Worm (Caenorhabditis elegans) whole organism, young adult: ENCODE results near the gene Y37E11AL.12.
A peak's percentile ranks its signal among the peaks of the same experiment; 100 is the strongest.

Experiments
- B0336.3 ChIP-seq: fragments of 200-800 bp; sonication (Bioruptor generic); IDR thresholded peaks from 2 replicates; pipeline ENCODE4 v1.3.6; 2022; ENCODE audit warnings: missing genetic modification characterization, missing compliant biosample characterization
- C17E4.6 ChIP-seq: fragments of 200-800 bp; sonication (Bioruptor generic); IDR thresholded peaks from 2 replicates; pipeline ENCODE4 v1.3.6; 2022; ENCODE audit warnings: missing genetic modification reagents, missing genetic modification characterization, missing compliant biosample characterization
- F23B12.7 ChIP-seq: sonication (generic microtip); optimal IDR thresholded peaks from 2 replicates; lab custom pipeline; 2017; ENCODE audit warnings: missing genetic modification characterization, mild to moderate bottlenecking, missing compliant biosample characterization, antibody characterized with exemption, moderate library complexity; ENCODE audit not compliant: insufficient read depth
- F57C9.4 ChIP-seq: sonication (generic microtip); optimal IDR thresholded peaks from 2 replicates; lab custom pipeline; 2017; ENCODE audit warnings: mild to moderate bottlenecking, missing genetic modification characterization, missing compliant biosample characterization
- K11D2.4 ChIP-seq: fragments of 200-800 bp; sonication (Bioruptor generic); IDR thresholded peaks from 2 replicates; pipeline ENCODE4 v1.3.6; 2022; ENCODE audit warnings: missing genetic modification reagents, missing genetic modification characterization, missing compliant biosample characterization
- K12H6.12 ChIP-seq: fragments of 200-800 bp; sonication (Bioruptor generic); optimal IDR thresholded peaks from 2 replicates; lab custom pipeline; 2018; ENCODE audit warnings: mild to moderate bottlenecking, missing genetic modification characterization, missing compliant biosample characterization
- T07F8.4 ChIP-seq: sonication (generic microtip); optimal IDR thresholded peaks from 2 replicates; lab custom pipeline; 2016; ENCODE audit warnings: mild to moderate bottlenecking, missing genetic modification characterization, moderate library complexity, missing compliant biosample characterization
- Y53F4B.3 ChIP-seq: fragments of 200-800 bp; sonication (Bioruptor generic); IDR thresholded peaks from 2 replicates; pipeline ENCODE4 v1.3.6; 2022; ENCODE audit warnings: missing genetic modification reagents, missing genetic modification characterization, missing compliant biosample characterization
- Y95B8A.8 ChIP-seq: fragments of 200-800 bp; sonication (Bioruptor generic); IDR thresholded peaks from 2 replicates; pipeline ENCODE4 v1.3.6; 2022; ENCODE audit warnings: missing genetic modification reagents, missing genetic modification characterization, missing compliant biosample characterization
- ZK185.1 ChIP-seq: sonication (generic microtip); optimal IDR thresholded peaks from 2 replicates; lab custom pipeline; 2016; ENCODE audit warnings: mild to moderate bottlenecking, missing genetic modification characterization, missing compliant biosample characterization; ENCODE audit not compliant: poor library complexity, severe bottlenecking
- atf-7 ChIP-seq: sonication (generic microtip); optimal IDR thresholded peaks from 2 replicates; lab custom pipeline; 2017; ENCODE audit warnings: mild to moderate bottlenecking, missing genetic modification characterization, missing compliant biosample characterization
- athp-1 ChIP-seq: sonication (generic microtip); optimal IDR thresholded peaks from 2 replicates; lab custom pipeline; 2017; ENCODE audit warnings: mild to moderate bottlenecking, missing genetic modification characterization, missing compliant biosample characterization
- attf-5 ChIP-seq: fragments of 200-800 bp; sonication (Bioruptor generic); optimal IDR thresholded peaks from 2 replicates; lab custom pipeline; 2018; ENCODE audit warnings: mild to moderate bottlenecking, missing genetic modification characterization, missing compliant biosample characterization
- cebp-1 ChIP-seq, 2 experiments: fragments of 200-800 bp in 1 of 2; sonication (Bioruptor generic) in 1 of 2; sonication (generic microtip) in 1 of 2; IDR thresholded peaks in 1 of 2; optimal IDR thresholded peaks in 1 of 2; 2 replicates each; pipeline versions ENCODE4 v1.3.6 to Lab custom; 2017 to 2022; ENCODE audit warnings: missing compliant biosample characterization in 2 of 2, missing genetic modification characterization in 2 of 2, mild to moderate bottlenecking in 1 of 2, missing genetic modification reagents in 1 of 2, moderate library complexity in 1 of 2
- ceh-27 ChIP-seq: fragments of 200-800 bp; sonication (Bioruptor generic); optimal IDR thresholded peaks from 2 replicates; lab custom pipeline; 2018; ENCODE audit warnings: mild to moderate bottlenecking, missing genetic modification characterization, moderate library complexity, missing compliant biosample characterization
- ceh-91 ChIP-seq: fragments of 200-800 bp; sonication (Bioruptor generic); IDR thresholded peaks from 2 replicates; pipeline ENCODE4 v1.3.6; 2022; ENCODE audit warnings: missing genetic modification reagents, missing genetic modification characterization, missing compliant biosample characterization
- die-1 ChIP-seq: sonication (generic microtip); optimal IDR thresholded peaks from 2 replicates; lab custom pipeline; 2016; ENCODE audit warnings: missing genotype, mild to moderate bottlenecking, missing genetic modification characterization, missing compliant biosample characterization
- dox-1 ChIP-seq: fragments of 200-800 bp; sonication (Bioruptor generic); IDR thresholded peaks from 2 replicates; pipeline ENCODE4 v1.3.6; 2022; ENCODE audit warnings: missing genetic modification reagents, missing genetic modification characterization, missing compliant biosample characterization
- egrh-3 ChIP-seq: fragments of 200-800 bp; sonication (Bioruptor generic); IDR thresholded peaks from 2 replicates; pipeline ENCODE4 v1.3.6; 2022; ENCODE audit warnings: missing genetic modification reagents, missing genetic modification characterization, missing compliant biosample characterization
- ets-4 ChIP-seq: fragments of 200-800 bp; sonication (Bioruptor generic); optimal IDR thresholded peaks from 2 replicates; lab custom pipeline; 2018; ENCODE audit warnings: mild to moderate bottlenecking, missing genetic modification characterization, missing compliant biosample characterization
- gei-17 ChIP-seq: fragments of 200-800 bp; sonication (Bioruptor generic); optimal IDR thresholded peaks from 2 replicates; lab custom pipeline; 2018; ENCODE audit warnings: mild to moderate bottlenecking, missing genetic modification characterization, missing compliant biosample characterization
- hlh-12 ChIP-seq: sonication (generic microtip); optimal IDR thresholded peaks from 2 replicates; lab custom pipeline; 2016; ENCODE audit warnings: missing genetic modification characterization, missing compliant biosample characterization
- hmg-1.2 ChIP-seq: fragments of 200-800 bp; sonication (Bioruptor generic); IDR thresholded peaks from 2 replicates; pipeline ENCODE4 v1.3.6; 2022; ENCODE audit warnings: missing genetic modification reagents, missing genetic modification characterization, missing compliant biosample characterization
- hmg-20 ChIP-seq: fragments of 200-800 bp; sonication (Bioruptor generic); IDR thresholded peaks from 2 replicates; pipeline ENCODE4 v1.3.6; 2022; ENCODE audit warnings: missing genetic modification reagents, missing genetic modification characterization, missing compliant biosample characterization
- hsf-1 ChIP-seq: fragments of 200-800 bp; sonication (Bioruptor generic); IDR thresholded peaks from 2 replicates; pipeline ENCODE4 v1.3.6; 2022; ENCODE audit warnings: missing genetic modification reagents, missing genetic modification characterization, missing compliant biosample characterization
- lin-26 ChIP-seq: fragments of 200-800 bp; sonication (Bioruptor generic); IDR thresholded peaks from 2 replicates; pipeline ENCODE4 v1.3.6; 2022; ENCODE audit warnings: missing genetic modification reagents, missing genetic modification characterization, missing compliant biosample characterization
- lin-35 ChIP-seq, 3 experiments: fragments of 150-350 bp in 2 of 3; sonication (generic microtip) in 1 of 3; optimal IDR thresholded peaks; 2 replicates each; lab custom pipeline; 2014 to 2018; ENCODE audit warnings: missing biosample characterization in 3 of 3, missing genetic modification characterization in 3 of 3, missing genetic modification reagents in 3 of 3
- lin-40 ChIP-seq: sonication (generic microtip); optimal IDR thresholded peaks from 2 replicates; lab custom pipeline; 2016; ENCODE audit warnings: missing genetic modification characterization, mild to moderate bottlenecking, missing compliant biosample characterization, missing genotype, missing genetic modification reagents
- lin-54 ChIP-seq: fragments of 200-800 bp; sonication (Bioruptor generic); optimal IDR thresholded peaks from 2 replicates; lab custom pipeline; 2018; ENCODE audit warnings: mild to moderate bottlenecking, missing genetic modification characterization, missing compliant biosample characterization
- madf-10 ChIP-seq: sonication (generic microtip); optimal IDR thresholded peaks from 2 replicates; lab custom pipeline; 2016; ENCODE audit warnings: mild to moderate bottlenecking, missing genetic modification characterization, missing compliant biosample characterization
- madf-6 ChIP-seq: fragments of 200-800 bp; sonication (Bioruptor generic); IDR thresholded peaks from 2 replicates; pipeline ENCODE4 v1.3.6; 2022; ENCODE audit warnings: missing genetic modification reagents, missing genetic modification characterization, missing compliant biosample characterization
- mcd-1 ChIP-seq: fragments of 200-800 bp; sonication (Bioruptor generic); IDR thresholded peaks from 2 replicates; pipeline ENCODE4 v1.3.6; 2022; ENCODE audit warnings: missing genetic modification reagents, missing genetic modification characterization, missing compliant biosample characterization
- nfyb-1 ChIP-seq: fragments of 200-800 bp; sonication (Bioruptor generic); IDR thresholded peaks from 2 replicates; pipeline ENCODE4 v1.3.6; 2022; ENCODE audit warnings: missing genetic modification reagents, missing genetic modification characterization, missing compliant biosample characterization
- nhr-80 ChIP-seq: sonication (generic microtip); optimal IDR thresholded peaks from 2 replicates; lab custom pipeline; 2016; ENCODE audit warnings: missing genetic modification characterization, missing compliant biosample characterization
- pha-4 ChIP-seq: fragments of 150-350 bp; sonication (generic microtip); optimal IDR thresholded peaks from 2 replicates; lab custom pipeline; 2014; ENCODE audit warnings: missing biosample characterization, missing genetic modification reagents, missing genetic modification characterization
- rcor-1 ChIP-seq: fragments of 200-800 bp; sonication (Bioruptor generic); IDR thresholded peaks from 2 replicates; pipeline ENCODE4 v1.3.6; 2022; ENCODE audit warnings: missing genetic modification reagents, missing genetic modification characterization, missing compliant biosample characterization
- rec-8 ChIP-seq, 2 experiments: sonication (generic microtip); optimal IDR thresholded peaks; 2 replicates each; lab custom pipeline; 2016; ENCODE audit warnings: mild to moderate bottlenecking in 2 of 2, missing genetic modification characterization in 2 of 2, missing genetic modification reagents in 2 of 2, missing genotype in 2 of 2, missing biosample characterization in 1 of 2, missing compliant biosample characterization in 1 of 2, moderate library complexity in 1 of 2
- sea-2 ChIP-seq: fragments of 200-800 bp; sonication (Bioruptor generic); IDR thresholded peaks from 2 replicates; pipeline ENCODE4 v1.3.6; 2022; ENCODE audit warnings: missing genetic modification characterization, missing compliant biosample characterization
- snpc-1.1 ChIP-seq: sonication (generic microtip); optimal IDR thresholded peaks from 2 replicates; lab custom pipeline; 2017; ENCODE audit warnings: missing genetic modification characterization, mild to moderate bottlenecking, missing compliant biosample characterization, antibody characterized with exemption, moderate library complexity, missing genotype, missing genetic modification reagents; ENCODE audit not compliant: insufficient read depth
- snpc-4 ChIP-seq, 5 experiments: fragments of 150-350 bp in 1 of 5; sonication (generic microtip) in 4 of 5; optimal IDR thresholded peaks; 2 replicates each; lab custom pipeline; 2014 to 2018; ENCODE audit warnings: missing genetic modification characterization in 5 of 5, missing biosample characterization in 3 of 5, antibody characterized with exemption in 2 of 5, mild to moderate bottlenecking in 2 of 5, missing compliant biosample characterization in 2 of 5, missing genotype in 2 of 5, moderate library complexity in 2 of 5, missing genetic modification reagents in 1 of 5
- somi-1 ChIP-seq: fragments of 200-800 bp; sonication (Bioruptor generic); optimal IDR thresholded peaks from 2 replicates; lab custom pipeline; 2018; ENCODE audit warnings: mild to moderate bottlenecking, missing genetic modification characterization, missing compliant biosample characterization
- tbp1 ChIP-seq: fragments of 200-800 bp; sonication (Bioruptor generic); optimal IDR thresholded peaks from 2 replicates; lab custom pipeline; 2018; ENCODE audit warnings: mild to moderate bottlenecking, missing genetic modification characterization, missing compliant biosample characterization
- tlf-1 ChIP-seq: fragments of 200-800 bp; sonication (Bioruptor generic); optimal IDR thresholded peaks from 2 replicates; lab custom pipeline; 2018; ENCODE audit warnings: mild to moderate bottlenecking, missing genetic modification characterization, missing compliant biosample characterization
- zfh-2 ChIP-seq: fragments of 200-800 bp; sonication (Bioruptor generic); conservative IDR thresholded peaks from 2 replicates; pipeline ENCODE4 v1.3.6; 2022; ENCODE audit warnings: missing genetic modification reagents, missing genetic modification characterization, missing compliant biosample characterization
- ztf-22 ChIP-seq: fragments of 200-800 bp; sonication (Bioruptor generic); optimal IDR thresholded peaks from 2 replicates; lab custom pipeline; 2018; ENCODE audit warnings: mild to moderate bottlenecking, missing genetic modification characterization, moderate library complexity, missing compliant biosample characterization
- ztf-26 ChIP-seq: sonication (generic microtip); optimal IDR thresholded peaks from 2 replicates; lab custom pipeline; 2017; ENCODE audit warnings: missing genetic modification characterization, missing compliant biosample characterization

Y37E11AL.12 gene

DNA sequence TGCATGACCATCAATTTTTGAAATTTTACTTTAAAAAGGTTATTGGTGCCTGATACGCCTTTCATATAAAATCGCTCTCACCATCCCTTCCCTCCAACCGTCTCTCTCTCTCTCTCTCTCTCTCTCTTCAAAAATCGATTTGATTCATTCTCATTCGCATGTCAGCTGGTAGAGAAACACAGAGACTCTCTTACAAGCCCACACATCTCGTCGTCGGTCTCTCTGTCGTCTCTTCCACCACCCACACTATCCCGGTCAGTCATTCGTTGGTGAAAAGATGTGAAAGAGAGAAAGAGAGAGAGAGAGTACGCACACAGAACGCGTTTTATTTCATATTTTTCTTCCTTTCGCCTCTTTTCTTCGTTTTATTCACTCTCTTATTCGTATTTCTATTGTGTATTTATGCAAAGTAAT lies 40.6 kb upstream of the Y37E11AL.12 start:
- peak; percentile 71 for TF ChIP-seq zfh-2 (GFP tag; lab: Robert Waterston, UW)
- TF ChIP-seq attf-5 (GFP tag; lab: Kevin White, UChicago): peak; percentile 75
- TF ChIP-seq hmg-20 (GFP tag; lab: Robert Waterston, UW): 0 out of 2 replicates have a peak, but pooled peaks have one; percentile 24
- TF ChIP-seq nfyb-1 (GFP tag; lab: Robert Waterston, UW): peak; percentile 25; the same call in 1 of the 2 replicates
- TF ChIP-seq tbp1 (GFP tag; lab: Kevin White, UChicago): peak; percentile 20
- TF ChIP-seq hsf-1 (GFP tag; lab: Robert Waterston, UW): no peak
- no peak for TF ChIP-seq T07F8.4 (tag; lab: Kevin White, UChicago)
- no peak for TF ChIP-seq ZK185.1 (tag; lab: Kevin White, UChicago)
- no peak for TF ChIP-seq die-1
- TF ChIP-seq somi-1 (GFP tag; lab: Kevin White, UChicago): peak; percentile 72
- TF ChIP-seq snpc-4 (GFP tag; optimal IDR thresholded peaks at IDR 0.05; lab: Kevin White, UChicago): no peak
- peak in 2 of 4 experiments; percentile 31 to 75 for TF ChIP-seq snpc-4 (tag; optimal IDR thresholded peaks at IDR 0.05; lab: Kevin White, UChicago)
- no peak for TF ChIP-seq Y95B8A.8 (GFP tag; lab: Robert Waterston, UW)
- peak; percentile 17 for TF ChIP-seq F23B12.7 (tag; lab: Kevin White, UChicago)
- peak; percentile 39 for TF ChIP-seq gei-17 (GFP tag; lab: Kevin White, UChicago)
- peak; percentile 32 for TF ChIP-seq atf-7
- peak; percentile 28; the same call in 1 of the 2 replicates for TF ChIP-seq egrh-3
- TF ChIP-seq hmg-1.2 (GFP tag; lab: Robert Waterston, UW): peak; percentile 87
- TF ChIP-seq ztf-22 (GFP tag; lab: Kevin White, UChicago): peak; percentile 3
- no peak; the same call in 1 of the 2 replicates for TF ChIP-seq K11D2.4 (GFP tag; lab: Robert Waterston, UW)
- peak; percentile 48 for TF ChIP-seq rcor-1 (GFP tag; lab: Robert Waterston, UW)
- peak; percentile 78 for TF ChIP-seq ets-4 (GFP tag; lab: Kevin White, UChicago)
- TF ChIP-seq dox-1: peak; percentile 67; the same call in 1 of the 2 replicates
- no peak for TF ChIP-seq rec-8 (tag; optimal IDR thresholded peaks at IDR 0.05; lab: Kevin White, UChicago)
- TF ChIP-seq cebp-1 (GFP tag; IDR thresholded peaks at IDR 0.05; lab: Robert Waterston, UW): no peak
- TF ChIP-seq cebp-1 (tag; optimal IDR thresholded peaks at IDR 0.05; lab: Kevin White, UChicago): peak; percentile 79
- TF ChIP-seq madf-6 (GFP tag; lab: Robert Waterston, UW): no peak
- peak; percentile 28 for TF ChIP-seq lin-54 (GFP tag; lab: Kevin White, UChicago)
- TF ChIP-seq nhr-80 (tag; lab: Kevin White, UChicago): peak; percentile 48
- TF ChIP-seq ceh-27: peak; percentile 38
- peak; percentile 72 for TF ChIP-seq K12H6.12
- peak; percentile 20 for TF ChIP-seq ztf-26 (tag; lab: Kevin White, UChicago)
- peak in 1 of 3 experiments; percentile 49 for TF ChIP-seq lin-35 (GFP tag; optimal IDR thresholded peaks at IDR 0.05; lab: Kevin White, UChicago)
- peak; percentile 18 for TF ChIP-seq athp-1 (tag; lab: Kevin White, UChicago)
- no peak for TF ChIP-seq sea-2
- TF ChIP-seq lin-26 (GFP tag; lab: Robert Waterston, UW): peak; percentile 70
- no peak for TF ChIP-seq hlh-12
- TF ChIP-seq pha-4 (tag; lab: Kevin White, UChicago): peak; percentile 9
- TF ChIP-seq B0336.3 (GFP tag; lab: Robert Waterston, UW): peak; percentile 69; the same call in 1 of the 2 replicates
- peak; percentile 67 for TF ChIP-seq mcd-1 (GFP tag; lab: Robert Waterston, UW)
- TF ChIP-seq ceh-91 (GFP tag; lab: Robert Waterston, UW): no peak
- peak; percentile 60 for TF ChIP-seq lin-40 (tag; lab: Kevin White, UChicago)
- TF ChIP-seq Y53F4B.3 (GFP tag; lab: Robert Waterston, UW): no peak
- no peak for TF ChIP-seq C17E4.6 (GFP tag; lab: Robert Waterston, UW)
- peak; percentile 36 for TF ChIP-seq madf-10 (tag; lab: Kevin White, UChicago)
- no peak for TF ChIP-seq F57C9.4 (tag; lab: Kevin White, UChicago)
- no peak for TF ChIP-seq tlf-1
- TF ChIP-seq snpc-1.1 (tag; lab: Kevin White, UChicago): no peak
